Fruit fly (Drosophila melanogaster) whole organism, prepupa: Measurements from ENCODE around the gene CG13075.
A peak's percentile ranks its signal among the peaks of the same experiment; 100 is the strongest.

ENCODE experiments used
- Blimp-1 ChIP-seq: fragments of 200-800 bp; sonication (Bioruptor generic); optimal IDR thresholded peaks from 3 replicates; lab custom pipeline; 2017; ENCODE audit warnings: missing biosample characterization, missing genetic modification characterization, mild to moderate bottlenecking, moderate library complexity, missing genetic modification reagents
- CG10669 ChIP-seq: fragments of 200-800 bp; sonication (Bioruptor generic); optimal IDR thresholded peaks from 3 replicates; lab custom pipeline; 2018; ENCODE audit warnings: missing biosample characterization, mild to moderate bottlenecking, missing genetic modification characterization, moderate library complexity
- CG11762 ChIP-seq: fragments of 200-800 bp; sonication (Bioruptor generic); optimal IDR thresholded peaks from 3 replicates; lab custom pipeline; 2016; ENCODE audit warnings: missing biosample characterization, missing genetic modification characterization; ENCODE audit not compliant: insufficient read depth
- CG11902 ChIP-seq: fragments of 200-800 bp; sonication (Bioruptor generic); optimal IDR thresholded peaks from 3 replicates; lab custom pipeline; 2016; ENCODE audit warnings: missing biosample characterization, missing genetic modification characterization
- CG15336 ChIP-seq: fragments of 200-800 bp; sonication (Bioruptor generic); IDR thresholded peaks from 2 replicates; pipeline ENCODE4 v1.3.6; 2022; ENCODE audit warnings: missing biosample characterization, missing genetic modification characterization
- CG16779 ChIP-seq: fragments of 200-800 bp; sonication (Bioruptor generic); optimal IDR thresholded peaks from 3 replicates; lab custom pipeline; 2017; ENCODE audit warnings: missing biosample characterization, mild to moderate bottlenecking, missing genetic modification characterization
- CG3032 ChIP-seq: fragments of 200-800 bp; optimal IDR thresholded peaks from 2 replicates; lab custom pipeline; 2019; ENCODE audit warnings: missing biosample characterization, mild to moderate bottlenecking, missing genetic modification characterization, moderate library complexity
- CG31627 ChIP-seq: fragments of 200-800 bp; sonication (Bioruptor generic); optimal IDR thresholded peaks from 3 replicates; lab custom pipeline; 2016; ENCODE audit warnings: missing biosample characterization, missing genetic modification characterization
- CG32006 ChIP-seq: fragments of 200-800 bp; sonication (Bioruptor generic); optimal IDR thresholded peaks from 3 replicates; lab custom pipeline; 2017; ENCODE audit warnings: missing biosample characterization, mild to moderate bottlenecking, missing genetic modification characterization
- CG34406 ChIP-seq: fragments of 200-800 bp; sonication (Bioruptor generic); optimal IDR thresholded peaks from 3 replicates; lab custom pipeline; 2016; ENCODE audit warnings: missing biosample characterization, missing genetic modification characterization
- CG3919 ChIP-seq: fragments of 200-800 bp; sonication (Bioruptor generic); optimal IDR thresholded peaks from 3 replicates; lab custom pipeline; 2016; ENCODE audit warnings: missing biosample characterization, missing genetic modification characterization
- CG4318 ChIP-seq: fragments of 200-800 bp; sonication (Bioruptor generic); optimal IDR thresholded peaks from 3 replicates; lab custom pipeline; 2017; ENCODE audit warnings: missing biosample characterization, mild to moderate bottlenecking, missing genetic modification characterization
- CG6276 ChIP-seq: fragments of 200-800 bp; sonication (Bioruptor generic); optimal IDR thresholded peaks from 2 replicates; lab custom pipeline; 2017; ENCODE audit warnings: missing biosample characterization, mild to moderate bottlenecking, missing genetic modification characterization
- CG6792 ChIP-seq: fragments of 200-800 bp; sonication (Bioruptor generic); optimal IDR thresholded peaks from 3 replicates; lab custom pipeline; 2016; ENCODE audit warnings: missing biosample characterization, missing genetic modification characterization
- CG6808 ChIP-seq: fragments of 200-800 bp; sonication (Bioruptor generic); optimal IDR thresholded peaks from 3 replicates; lab custom pipeline; 2017; ENCODE audit warnings: missing biosample characterization, missing genetic modification characterization, mild to moderate bottlenecking, moderate library complexity, missing genetic modification reagents
- CG6854 ChIP-seq: fragments of 200-800 bp; sonication (Bioruptor generic); optimal IDR thresholded peaks from 2 replicates; lab custom pipeline; 2017; ENCODE audit warnings: missing biosample characterization, mild to moderate bottlenecking, missing genetic modification characterization
- CG8632 ChIP-seq: fragments of 200-800 bp; sonication (Bioruptor generic); optimal IDR thresholded peaks from 3 replicates; lab custom pipeline; 2016; ENCODE audit warnings: missing biosample characterization, missing genetic modification characterization
- CG9139 ChIP-seq: fragments of 200-800 bp; sonication (Bioruptor generic); optimal IDR thresholded peaks from 3 replicates; lab custom pipeline; 2017; ENCODE audit warnings: missing biosample characterization, mild to moderate bottlenecking, missing genetic modification characterization
- Eip75B ChIP-seq: fragments of 200-800 bp; sonication (Bioruptor generic); optimal IDR thresholded peaks from 3 replicates; lab custom pipeline; 2016; ENCODE audit warnings: missing biosample characterization, missing genetic modification characterization
- Eip78C ChIP-seq: fragments of 200-800 bp; sonication (Bioruptor generic); peaks from one replicate; lab custom pipeline; 2016; ENCODE audit warnings: missing biosample characterization, missing genetic modification characterization
- Eip93F ChIP-seq: fragments of 200-800 bp; sonication (Bioruptor generic); optimal IDR thresholded peaks from 2 replicates; lab custom pipeline; 2016; ENCODE audit warnings: missing biosample characterization, mild to moderate bottlenecking, missing genetic modification characterization
- Gug ChIP-seq: fragments of 200-800 bp; sonication (Bioruptor generic); IDR thresholded peaks from 2 replicates; pipeline ENCODE4 v1.3.6; 2022; ENCODE audit warnings: missing biosample characterization, missing genetic modification characterization
- Hr39 ChIP-seq: fragments of 200-800 bp; sonication (Bioruptor generic); optimal IDR thresholded peaks from 2 replicates; lab custom pipeline; 2016; ENCODE audit warnings: missing biosample characterization, missing genetic modification characterization
- Hr4 ChIP-seq: fragments of 200-800 bp; sonication (Bioruptor generic); optimal IDR thresholded peaks from 3 replicates; lab custom pipeline; 2016; ENCODE audit warnings: missing biosample characterization, missing genetic modification characterization
- Lpt ChIP-seq: fragments of 200-800 bp; sonication (Bioruptor generic); optimal IDR thresholded peaks from 3 replicates; lab custom pipeline; 2016; ENCODE audit warnings: missing biosample characterization, missing genetic modification characterization
- OdsH ChIP-seq: fragments of 200-800 bp; sonication (Bioruptor generic); optimal IDR thresholded peaks from 3 replicates; lab custom pipeline; 2016; ENCODE audit warnings: missing biosample characterization, missing genetic modification characterization
- Smox ChIP-seq: fragments of 200-800 bp; sonication (Bioruptor generic); optimal IDR thresholded peaks from 3 replicates; lab custom pipeline; 2016; ENCODE audit warnings: missing biosample characterization, missing genetic modification characterization
- Sox15 ChIP-seq: fragments of 200-800 bp; sonication (Bioruptor generic); optimal IDR thresholded peaks from 3 replicates; lab custom pipeline; 2016; ENCODE audit warnings: missing biosample characterization, missing genetic modification characterization
- achi ChIP-seq: fragments of 200-800 bp; sonication (Bioruptor generic); optimal IDR thresholded peaks from 3 replicates; lab custom pipeline; 2016; ENCODE audit warnings: missing biosample characterization, missing genetic modification characterization
- acj6 ChIP-seq: fragments of 200-800 bp; sonication (Bioruptor generic); optimal IDR thresholded peaks from 3 replicates; lab custom pipeline; 2016; ENCODE audit warnings: missing biosample characterization, missing genetic modification characterization
- cyc ChIP-seq: fragments of 200-800 bp; sonication (Bioruptor generic); optimal IDR thresholded peaks from 3 replicates; lab custom pipeline; 2016; ENCODE audit warnings: missing biosample characterization, missing genetic modification characterization
- dac ChIP-seq: fragments of 200-800 bp; sonication (Bioruptor generic); optimal IDR thresholded peaks from 2 replicates; lab custom pipeline; 2017; ENCODE audit warnings: missing biosample characterization, mild to moderate bottlenecking, missing genetic modification characterization
- dsx ChIP-seq: fragments of 200-800 bp; optimal IDR thresholded peaks from 3 replicates; lab custom pipeline; 2019; ENCODE audit warnings: missing biosample characterization, mild to moderate bottlenecking, missing genetic modification characterization, moderate library complexity; ENCODE audit not compliant: poor library complexity, severe bottlenecking
- esn ChIP-seq: fragments of 200-800 bp; sonication (Bioruptor generic); optimal IDR thresholded peaks from 2 replicates; lab custom pipeline; 2016; ENCODE audit warnings: missing biosample characterization, mild to moderate bottlenecking, missing genetic modification characterization, moderate library complexity
- fd59A ChIP-seq: fragments of 200-800 bp; sonication (Bioruptor generic); optimal IDR thresholded peaks from 2 replicates; lab custom pipeline; 2017; ENCODE audit warnings: missing biosample characterization, mild to moderate bottlenecking, missing genetic modification characterization, missing genetic modification reagents
- fd85E ChIP-seq: fragments of 200-800 bp; sonication (Bioruptor generic); optimal IDR thresholded peaks from 3 replicates; lab custom pipeline; 2016; ENCODE audit warnings: missing biosample characterization, missing genetic modification characterization
- fkh ChIP-seq: fragments of 200-800 bp; sonication (Bioruptor generic); optimal IDR thresholded peaks from 3 replicates; lab custom pipeline; 2017; ENCODE audit warnings: missing biosample characterization, mild to moderate bottlenecking, missing genetic modification characterization, moderate library complexity
- lz ChIP-seq: fragments of 200-800 bp; sonication (Bioruptor generic); optimal IDR thresholded peaks from 3 replicates; lab custom pipeline; 2016; ENCODE audit warnings: missing biosample characterization, missing genetic modification characterization
- pdm3 ChIP-seq: fragments of 200-800 bp; sonication (Bioruptor generic); optimal IDR thresholded peaks from 3 replicates; lab custom pipeline; 2016; ENCODE audit warnings: missing biosample characterization, missing genetic modification characterization
- salr ChIP-seq, 2 experiments: fragments of 200-800 bp; sonication (Bioruptor generic); optimal IDR thresholded peaks; 3 replicates each; lab custom pipeline; 2016 to 2018; ENCODE audit warnings: missing biosample characterization in 2 of 2, missing genetic modification characterization in 2 of 2, mild to moderate bottlenecking in 1 of 2
- spab ChIP-seq: fragments of 200-800 bp; sonication (Bioruptor generic); optimal IDR thresholded peaks from 2 replicates; lab custom pipeline; 2017; ENCODE audit warnings: missing biosample characterization, mild to moderate bottlenecking, missing genetic modification characterization, missing genetic modification reagents
- ss ChIP-seq, 2 experiments: fragments of 200-800 bp; sonication (Bioruptor generic); optimal IDR thresholded peaks; 2 replicates in 1 of 2; 3 replicates in 1 of 2; lab custom pipeline; 2017 to 2018; ENCODE audit warnings: mild to moderate bottlenecking in 2 of 2, missing biosample characterization in 2 of 2, missing genetic modification characterization in 2 of 2, moderate library complexity in 1 of 2
- svp ChIP-seq: fragments of 200-800 bp; sonication (Bioruptor generic); peaks from one replicate; lab custom pipeline; 2016; ENCODE audit warnings: missing biosample characterization, missing genetic modification characterization
- topi ChIP-seq: fragments of 200-800 bp; sonication (Bioruptor generic); optimal IDR thresholded peaks from 3 replicates; lab custom pipeline; 2016; ENCODE audit warnings: missing biosample characterization, missing genetic modification characterization
- vri ChIP-seq: fragments of 200-800 bp; sonication (Bioruptor generic); optimal IDR thresholded peaks from 3 replicates; lab custom pipeline; 2016; ENCODE audit warnings: missing biosample characterization, mild to moderate bottlenecking, missing genetic modification characterization

CG13075 gene

dm6 chr3L:16045831-16046336, 37.9 kb upstream of the CG13075 start (continued):
- TF ChIP-seq CG6276 (peak; percentile 94), CG8632 (GFP tag; lab: Kevin White, UChicago) (peak; percentile 96), Blimp-1 (GFP tag; lab: Kevin White, UChicago) (peak; percentile 62), Eip78C (GFP tag; lab: Kevin White, UChicago) (peak; percentile 99), acj6 (peak; percentile 95), CG10669 (GFP tag; lab: Kevin White, UChicago) (peak; percentile 90), topi (GFP tag; lab: Kevin White, UChicago) (peak; percentile 95), CG11902 (GFP tag; lab: Kevin White, UChicago) (peak; percentile 71), Eip93F (GFP tag; lab: Kevin White, UChicago) (peak; percentile 85), lz (GFP tag; lab: Kevin White, UChicago) (peak; percentile 94), CG4318 (GFP tag; lab: Kevin White, UChicago) (peak; percentile 82), vri (GFP tag; lab: Kevin White, UChicago) (peak; percentile 97), Sox15 (GFP tag; lab: Kevin White, UChicago) (peak; percentile 73), pdm3 (peak; percentile 95), Hr39 (peak; percentile 92), CG6808 (GFP tag; lab: Kevin White, UChicago) (peak; percentile 89), CG34406 (GFP tag; lab: Kevin White, UChicago) (peak; percentile 93), fd85E (GFP tag; lab: Kevin White, UChicago) (peak; percentile 88), fd59A (GFP tag; lab: Kevin White, UChicago) (peak; percentile 83), CG3919 (peak; percentile 95), OdsH (GFP tag; lab: Kevin White, UChicago) (peak; percentile 96), CG31627 (GFP tag; lab: Kevin White, UChicago) (peak; percentile 93), dsx (GFP tag; lab: Kevin White, UChicago) (peak; percentile 95), CG9139 (peak; percentile 87), CG16779 (tag; lab: Kevin White, UChicago) (peak; percentile 93), CG32006 (peak; percentile 89), CG15336 (peak; percentile 98), cyc (peak; percentile 92), dac (GFP tag; lab: Kevin White, UChicago) (peak; percentile 64), spab (peak; percentile 87), Gug (peak; percentile 90), CG3032 (tag; lab: Kevin White, UChicago) (peak; percentile 93), CG6792 (GFP tag; lab: Kevin White, UChicago) (peak; percentile 88)

DNA sequence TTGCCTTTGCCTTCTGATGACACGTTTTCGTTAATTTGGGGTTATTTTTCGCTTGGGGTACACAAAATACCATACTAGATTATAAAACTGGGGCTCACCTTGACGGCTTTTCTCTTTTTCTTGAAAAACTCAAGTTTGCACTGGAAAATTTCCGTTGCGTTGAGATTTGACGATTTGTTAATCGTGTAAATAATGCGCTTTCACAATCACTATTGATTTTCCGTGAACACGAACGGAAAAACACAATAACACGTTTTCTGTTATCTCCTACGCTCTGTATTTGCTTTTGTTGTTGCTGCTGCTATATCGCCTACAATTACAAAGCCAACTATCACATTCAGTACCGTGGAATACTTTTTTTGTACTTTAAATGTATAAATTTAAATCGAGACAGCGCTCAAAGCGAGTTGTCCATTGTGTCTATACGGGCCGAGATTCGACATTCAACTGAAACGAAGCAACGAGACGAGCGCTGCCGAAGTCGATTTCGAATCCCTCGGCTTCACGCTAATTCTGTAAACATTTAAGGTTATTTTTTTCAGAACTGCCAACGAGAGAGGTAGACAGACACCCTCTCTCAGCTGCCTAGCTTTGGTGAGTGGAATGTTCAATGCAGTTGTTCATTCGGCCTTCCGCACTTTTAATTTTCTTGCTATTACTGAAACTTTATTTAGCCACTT, 37.3 kb upstream of the CG13075 start:
- TF ChIP-seq CG16779 (tag; lab: Kevin White, UChicago) (no peak), Lpt (GFP tag; lab: Kevin White, UChicago) (no peak), Sox15 (GFP tag; lab: Kevin White, UChicago) (no peak), achi (no peak), CG11762 (GFP tag; lab: Kevin White, UChicago) (no peak), dsx (GFP tag; lab: Kevin White, UChicago) (peak; percentile 73), CG9139 (peak; percentile 70), Blimp-1 (GFP tag; lab: Kevin White, UChicago) (no peak), CG6792 (GFP tag; lab: Kevin White, UChicago) (no peak), Smox (GFP tag; lab: Kevin White, UChicago) (no peak), Eip93F (GFP tag; lab: Kevin White, UChicago) (peak; percentile 32), CG3919 (peak; percentile 34), salr (GFP tag; optimal IDR thresholded peaks at IDR 0.05; lab: Kevin White, UChicago) (no peak), vri (GFP tag; lab: Kevin White, UChicago) (peak; percentile 58), CG11902 (GFP tag; lab: Kevin White, UChicago) (no peak), fd85E (GFP tag; lab: Kevin White, UChicago) (peak; percentile 35), CG31627 (GFP tag; lab: Kevin White, UChicago) (no peak), pdm3 (no peak), ss (GFP tag; optimal IDR thresholded peaks at IDR 0.05; lab: Kevin White, UChicago) (peak in 1 of 2 experiments; percentile 45), CG3032 (tag; lab: Kevin White, UChicago) (no peak), CG6808 (GFP tag; lab: Kevin White, UChicago) (no peak), Hr4 (GFP tag; lab: Kevin White, UChicago) (no peak), esn (GFP tag; lab: Kevin White, UChicago) (no peak), fkh (GFP tag; lab: Kevin White, UChicago) (peak; percentile 93), CG6854 (GFP tag; lab: Kevin White, UChicago) (peak; percentile 49), acj6 (no peak), CG15336 (peak; percentile 47; the same call in 1 of the 2 replicates), Gug (no peak), svp (GFP tag; lab: Kevin White, UChicago) (peak; percentile 67), Eip75B (no peak), lz (GFP tag; lab: Kevin White, UChicago) (no peak), Hr39 (no peak)
